Worm (Caenorhabditis elegans) whole organism, midembryonic: ENCODE data around the gene Y48E1B.8.

Source experiments
- flt-1 ChIP-seq: fragments of 200-800 bp; sonication (Bioruptor generic); IDR thresholded peaks from 2 replicates; pipeline ENCODE4 v1.3.6; 2022; ENCODE audit warnings: missing genetic modification characterization, missing compliant biosample characterization
- klf-2 ChIP-seq: fragments of 200-800 bp; sonication (Bioruptor generic); conservative IDR thresholded peaks from 2 replicates; pipeline ENCODE4 v1.3.6; 2022; ENCODE audit warnings: missing genetic modification reagents, missing genetic modification characterization, missing compliant biosample characterization
- med-1 ChIP-seq: sonication (generic microtip); optimal IDR thresholded peaks from 2 replicates; lab custom pipeline; 2017; ENCODE audit warnings: missing genetic modification characterization, mild to moderate bottlenecking, missing compliant biosample characterization, antibody characterized with exemption, missing genetic modification reagents; ENCODE audit not compliant: insufficient read depth
- ref-1 ChIP-seq: fragments of 200-800 bp; sonication (Bioruptor generic); conservative IDR thresholded peaks from 2 replicates; pipeline ENCODE4 v1.3.6; 2022; ENCODE audit warnings: missing genetic modification reagents, missing genetic modification characterization, missing compliant biosample characterization
- tab-1 ChIP-seq: fragments of 200-800 bp; sonication (Bioruptor generic); IDR thresholded peaks from 2 replicates; pipeline ENCODE4 v1.3.6; 2022; ENCODE audit warnings: missing genetic modification characterization, missing compliant biosample characterization

ce11 chrII:13614516-13614915, 29.0 kb downstream of the Y48E1B.8 start:
- TF ChIP-seq flt-1 (GFP tag; lab: Robert Waterston, UW) (no peak), klf-2 (no peak), tab-1 (no peak), ref-1 (GFP tag; lab: Robert Waterston, UW) (no peak), med-1 (GFP tag; lab: Kevin White, UChicago) (no peak)
